Worm (Caenorhabditis elegans): Measurements from ENCODE around the gene dhps-1.

- TF ChIP-seq nhr-237 (tag; optimal IDR thresholded peaks at IDR 0.05) (no peak), elt-3 (tag; optimal IDR thresholded peaks at IDR 0.05) (no peak), mep-1 (tag; optimal IDR thresholded peaks at IDR 0.05) (no peak), snpc-4 (tag; optimal IDR thresholded peaks at IDR 0.05) (no peak), nhr-28 (tag; optimal IDR thresholded peaks at IDR 0.05) (no peak), ceh-83 (GFP tag; optimal IDR thresholded peaks at IDR 0.05) (no peak), unc-62 (GFP tag; optimal IDR thresholded peaks at IDR 0.05) (no peak), ztf-11 (tag; optimal IDR thresholded peaks at IDR 0.05) (no peak), lin-13 (tag; optimal IDR thresholded peaks at IDR 0.05) (no peak), pha-4 (tag; optimal IDR thresholded peaks at IDR 0.05) (no peak), unc-39 (tag; optimal IDR thresholded peaks at IDR 0.05) (no peak)
Measured at ce11 chrII:11962083-11962482, 30.7 kb upstream of the dhps-1 start, which contains the start of the genes W03C9.1 and W03C9.2.
